Fruit fly (Drosophila melanogaster) whole organism, embryonic: ENCODE results near the gene CG31680.

ENCODE experiments used
- BEAF-32 ChIP-seq: fragments of 200-800 bp; sonication (Bioruptor generic); optimal IDR thresholded peaks from 3 replicates; lab custom pipeline; 2017; ENCODE audit warnings: missing biosample characterization, missing genetic modification characterization, mild to moderate bottlenecking, moderate library complexity, missing genetic modification reagents
- CG11398 ChIP-seq: fragments of 200-800 bp; sonication (Bioruptor generic); optimal IDR thresholded peaks from 2 replicates; lab custom pipeline; 2016; ENCODE audit warnings: missing biosample characterization, missing genetic modification characterization
- CG12659 ChIP-seq: fragments of 200-800 bp; sonication (Bioruptor generic); optimal IDR thresholded peaks from 3 replicates; lab custom pipeline; 2017; ENCODE audit warnings: mild to moderate bottlenecking, missing biosample characterization, missing genetic modification reagents, missing genetic modification characterization
- CG13296 ChIP-seq: fragments of 200-800 bp; sonication (Bioruptor generic); optimal IDR thresholded peaks from 3 replicates; lab custom pipeline; 2018; ENCODE audit warnings: missing biosample characterization, mild to moderate bottlenecking, missing genetic modification characterization
- CG13775 ChIP-seq: fragments of 200-800 bp; sonication (Bioruptor generic); optimal IDR thresholded peaks from 3 replicates; lab custom pipeline; 2017; ENCODE audit warnings: missing biosample characterization, mild to moderate bottlenecking, missing genetic modification characterization
- CG1529 ChIP-seq: fragments of 200-800 bp; sonication (Bioruptor generic); optimal IDR thresholded peaks from 3 replicates; lab custom pipeline; 2018; ENCODE audit warnings: missing biosample characterization, missing genetic modification characterization
- CG15601 ChIP-seq: fragments of 200-800 bp; sonication (Bioruptor generic); optimal IDR thresholded peaks from 3 replicates; lab custom pipeline; 2019; ENCODE audit warnings: missing biosample characterization, mild to moderate bottlenecking, missing genetic modification characterization, moderate library complexity
- CG17912 ChIP-seq: fragments of 200-800 bp; sonication (Bioruptor generic); optimal IDR thresholded peaks from 2 replicates; lab custom pipeline; 2018; ENCODE audit warnings: missing biosample characterization, mild to moderate bottlenecking, missing genetic modification characterization
- CG1832 ChIP-seq: fragments of 200-800 bp; sonication (Bioruptor generic); optimal IDR thresholded peaks from 2 replicates; lab custom pipeline; 2017; ENCODE audit warnings: missing biosample characterization, mild to moderate bottlenecking, missing genetic modification characterization, inconsistent platforms
- CG31441 ChIP-seq: fragments of 200-800 bp; sonication (Bioruptor generic); IDR thresholded peaks from 2 replicates; pipeline ENCODE4 v1.3.6; 2022; ENCODE audit warnings: missing biosample characterization, missing genetic modification characterization
- CG32772 ChIP-seq: fragments of 200-800 bp; sonication (Bioruptor generic); IDR thresholded peaks from 2 replicates; pipeline ENCODE4 v1.3.6; 2022; ENCODE audit warnings: missing biosample characterization, missing genetic modification characterization
- CG4820 ChIP-seq: fragments of 200-800 bp; sonication (Bioruptor generic); optimal IDR thresholded peaks from 3 replicates; lab custom pipeline; 2016; ENCODE audit warnings: missing biosample characterization, missing genetic modification characterization
- CG7271 ChIP-seq: fragments of 200-800 bp; sonication (Bioruptor generic); optimal IDR thresholded peaks from 2 replicates; lab custom pipeline; 2018; ENCODE audit warnings: missing biosample characterization, mild to moderate bottlenecking, missing genetic modification characterization, moderate library complexity
- CG7357 ChIP-seq: fragments of 200-800 bp; sonication (Bioruptor generic); IDR thresholded peaks from 3 replicates; pipeline ENCODE4 v1.3.6; 2022; ENCODE audit warnings: missing biosample characterization, missing genetic modification characterization
- CG9437 ChIP-seq: fragments of 200-800 bp; sonication (Bioruptor generic); optimal IDR thresholded peaks from 2 replicates; lab custom pipeline; 2018; ENCODE audit warnings: missing biosample characterization, mild to moderate bottlenecking, missing genetic modification characterization
- CG9797 ChIP-seq: fragments of 200-800 bp; sonication (Bioruptor generic); optimal IDR thresholded peaks from 3 replicates; lab custom pipeline; 2018; ENCODE audit warnings: missing biosample characterization, mild to moderate bottlenecking, missing genetic modification characterization
- CG9932 ChIP-seq: fragments of 200-800 bp; sonication (Bioruptor generic); IDR thresholded peaks from 2 replicates; pipeline ENCODE4 v1.3.6; 2022; ENCODE audit warnings: missing biosample characterization, missing genetic modification characterization
- Dbx ChIP-seq: fragments of 200-800 bp; sonication (Bioruptor generic); IDR thresholded peaks from 3 replicates; pipeline ENCODE4 v1.3.6; 2022; ENCODE audit warnings: missing biosample characterization, missing genetic modification characterization
- Dip3 ChIP-seq: fragments of 200-800 bp; sonication (Bioruptor generic); optimal IDR thresholded peaks from 3 replicates; lab custom pipeline; 2016; ENCODE audit warnings: missing biosample characterization, missing genetic modification characterization
- Doc3 ChIP-seq: fragments of 200-800 bp; sonication (Bioruptor generic); IDR thresholded peaks from 3 replicates; pipeline ENCODE4 v1.3.6; 2022; ENCODE audit warnings: missing biosample characterization, missing genetic modification characterization; ENCODE audit not compliant: partially characterized antibody
- Gug ChIP-seq: fragments of 200-800 bp; sonication (Bioruptor generic); IDR thresholded peaks from 4 replicates; pipeline ENCODE4 v1.3.6; 2022; ENCODE audit warnings: missing biosample characterization, missing genetic modification characterization
- HLH4C ChIP-seq: fragments of 200-800 bp; sonication (Bioruptor generic); IDR thresholded peaks from 3 replicates; pipeline ENCODE4 v1.3.6; 2022; ENCODE audit warnings: missing biosample characterization, missing genetic modification characterization; ENCODE audit not compliant: partially characterized antibody
- Hr3 ChIP-seq: fragments of 200-800 bp; sonication (Bioruptor generic); optimal IDR thresholded peaks from 3 replicates; lab custom pipeline; 2016; ENCODE audit warnings: missing biosample characterization, missing genetic modification characterization
- MESR4 ChIP-seq: fragments of 200-800 bp; sonication (Bioruptor generic); optimal IDR thresholded peaks from 2 replicates; lab custom pipeline; 2018; ENCODE audit warnings: missing biosample characterization, mild to moderate bottlenecking, missing genetic modification characterization, moderate library complexity
- Neu2 ChIP-seq: fragments of 200-800 bp; sonication (Bioruptor generic); optimal IDR thresholded peaks from 3 replicates; lab custom pipeline; 2016; ENCODE audit warnings: missing biosample characterization, missing genetic modification characterization, borderline replicate concordance
- Oaz ChIP-seq: fragments of 200-800 bp; sonication (Bioruptor generic); IDR thresholded peaks from 2 replicates; pipeline ENCODE4 v1.3.6; 2022; ENCODE audit warnings: missing biosample characterization, missing genetic modification characterization
- Sin3A ChIP-seq: fragments of >200 bp; optimal IDR thresholded peaks from 2 replicates; lab custom pipeline; 2018
- Sox102F ChIP-seq: fragments of 200-800 bp; sonication (Bioruptor generic); optimal IDR thresholded peaks from 2 replicates; lab custom pipeline; 2018; ENCODE audit warnings: missing biosample characterization, mild to moderate bottlenecking, missing genetic modification characterization, moderate library complexity
- Sry-δ ChIP-seq: fragments of 200-800 bp; sonication (Bioruptor generic); optimal IDR thresholded peaks from 2 replicates; lab custom pipeline; 2016; ENCODE audit warnings: missing biosample characterization, missing genetic modification characterization
- Taf1 ChIP-seq: fragments of 200-800 bp; sonication (Bioruptor generic); IDR thresholded peaks from 2 replicates; pipeline ENCODE4 v1.3.6; 2022; ENCODE audit warnings: missing biosample characterization, missing genetic modification characterization
- YL-1 ChIP-seq: fragments of 200-800 bp; sonication (Bioruptor generic); optimal IDR thresholded peaks from 3 replicates; lab custom pipeline; 2017; ENCODE audit warnings: missing biosample characterization, mild to moderate bottlenecking, missing genetic modification characterization
- ara ChIP-seq: fragments of 200-800 bp; sonication (Bioruptor generic); IDR thresholded peaks from 2 replicates; pipeline ENCODE4 v1.3.6; 2022; ENCODE audit warnings: missing biosample characterization, missing genetic modification characterization
- bigmax ChIP-seq: fragments of 200-800 bp; sonication (Bioruptor generic); optimal IDR thresholded peaks from 2 replicates; lab custom pipeline; 2018; ENCODE audit warnings: missing biosample characterization, mild to moderate bottlenecking, missing genetic modification characterization
- cas ChIP-seq: fragments of 200-800 bp; sonication (Bioruptor generic); IDR thresholded peaks from 2 replicates; pipeline ENCODE4 v1.3.6; 2022; ENCODE audit warnings: missing biosample characterization, missing genetic modification characterization
- chif ChIP-seq, 2 experiments: fragments of 200-800 bp; sonication (Bioruptor generic); optimal IDR thresholded peaks; 3 replicates each; lab custom pipeline; 2016; ENCODE audit warnings: missing biosample characterization in 2 of 2, missing genetic modification characterization in 2 of 2
- ems ChIP-seq: fragments of 200-800 bp; sonication (Bioruptor generic); optimal IDR thresholded peaks from 3 replicates; lab custom pipeline; 2016; ENCODE audit warnings: missing biosample characterization, missing genetic modification characterization
- en ChIP-seq: fragments of 200-800 bp; sonication (Bioruptor generic); optimal IDR thresholded peaks from 2 replicates; lab custom pipeline; 2016; ENCODE audit warnings: missing biosample characterization, missing genetic modification characterization
- gce ChIP-seq: fragments of 200-800 bp; sonication (Bioruptor generic); IDR thresholded peaks from 3 replicates; pipeline ENCODE4 v1.3.6; 2022; ENCODE audit warnings: missing biosample characterization, missing genetic modification characterization
- gro ChIP-seq: fragments of 200-800 bp; sonication (Bioruptor generic); optimal IDR thresholded peaks from 2 replicates; lab custom pipeline; 2016; ENCODE audit warnings: missing biosample characterization, missing genetic modification characterization
- insv ChIP-seq, 2 experiments: fragments of 200-800 bp; sonication (Bioruptor generic); optimal IDR thresholded peaks; 3 replicates each; lab custom pipeline; 2016 to 2018; ENCODE audit warnings: missing biosample characterization in 2 of 2, missing genetic modification characterization in 2 of 2
- kni ChIP-seq: fragments of 200-800 bp; sonication (Bioruptor generic); optimal IDR thresholded peaks from 3 replicates; lab custom pipeline; 2017; ENCODE audit warnings: mild to moderate bottlenecking, missing biosample characterization, missing genetic modification reagents, missing genetic modification characterization
- knrl ChIP-seq: fragments of 200-800 bp; sonication (Bioruptor generic); IDR thresholded peaks from 3 replicates; pipeline ENCODE4 v1.3.6; 2022; ENCODE audit warnings: missing biosample characterization, missing genetic modification characterization; ENCODE audit not compliant: partially characterized antibody
- pan ChIP-seq, 4 experiments: fragments of >200 bp in 3 of 4; fragments of 200-800 bp in 1 of 4; sonication (Bioruptor generic) in 1 of 4; optimal IDR thresholded peaks in 3 of 4; IDR thresholded peaks in 1 of 4; 2 replicates each; pipeline versions ENCODE4 v1.3.6 to Lab custom; 2017 to 2022; ENCODE audit warnings: missing biosample characterization in 2 of 4, missing genetic modification characterization in 2 of 4, mixed read lengths in 1 of 4
- rib ChIP-seq: fragments of 200-800 bp; sonication (Bioruptor generic); IDR thresholded peaks from 2 replicates; pipeline ENCODE4 v1.3.6; 2022; ENCODE audit warnings: missing biosample characterization, missing genetic modification characterization
- row ChIP-seq: fragments of 200-800 bp; sonication (Bioruptor generic); IDR thresholded peaks from 3 replicates; pipeline ENCODE4 v1.3.6; 2022; ENCODE audit warnings: missing biosample characterization, missing genetic modification characterization
- run ChIP-seq: fragments of 200-800 bp; sonication (Bioruptor generic); optimal IDR thresholded peaks from 3 replicates; lab custom pipeline; 2018; ENCODE audit warnings: missing biosample characterization, mild to moderate bottlenecking, missing genetic modification characterization
- shn ChIP-seq: fragments of 200-800 bp; sonication (Bioruptor generic); optimal IDR thresholded peaks from 3 replicates; lab custom pipeline; 2016; ENCODE audit warnings: missing biosample characterization, missing genetic modification characterization
- sisA ChIP-seq: fragments of 200-800 bp; sonication (Bioruptor generic); IDR thresholded peaks from 2 replicates; pipeline ENCODE4 v1.3.6; 2022; ENCODE audit warnings: missing biosample characterization, missing genetic modification characterization
- sr ChIP-seq: fragments of 200-800 bp; sonication (Bioruptor generic); IDR thresholded peaks from 3 replicates; pipeline ENCODE4 v1.3.6; 2022; ENCODE audit warnings: missing biosample characterization, missing genetic modification characterization
- trem ChIP-seq: fragments of 200-800 bp; optimal IDR thresholded peaks from 3 replicates; lab custom pipeline; 2019; ENCODE audit warnings: missing biosample characterization, mild to moderate bottlenecking, missing genetic modification characterization, moderate library complexity
- ttk ChIP-seq: fragments of 200-800 bp; sonication (Bioruptor generic); IDR thresholded peaks from 2 replicates; pipeline ENCODE4 v2.1.2; 2022; ENCODE audit warnings: missing biosample characterization, missing genetic modification characterization

CG31680 gene

dm6 chr2L:20656110-20656509 is 16.2 kb downstream of the CG31680 start, which contains the start of the genes brun and CG2614 (continued):
- no peak for TF ChIP-seq gce (GFP tag; lab: Robert Waterston, UW)
- peak; percentile 91 for TF ChIP-seq Doc3 (GFP tag; lab: Robert Waterston, UW)
- peak; percentile 23 to 72 for TF ChIP-seq chif (GFP tag; optimal IDR thresholded peaks at IDR 0.05; lab: Kevin White, UChicago)
- no peak for TF ChIP-seq CG31441 (GFP tag; lab: Robert Waterston, UW)
- peak; percentile 47; the same call in 2 of the 3 replicates for TF ChIP-seq CG7357 (GFP tag; lab: Robert Waterston, UW)
- TF ChIP-seq Gug (GFP tag; lab: Robert Waterston, UW), result peak; percentile 78; the same call in 3 of the 4 replicates
- TF ChIP-seq CG9932 (GFP tag; lab: Robert Waterston, UW), result peak; percentile 88
- TF ChIP-seq kni, result no peak
- peak; percentile 96 for TF ChIP-seq BEAF-32 (GFP tag; lab: Kevin White, UChicago)
- peak; percentile 70; the same call in 1 of the 2 replicates for TF ChIP-seq rib
- no peak for TF ChIP-seq CG15601
- TF ChIP-seq Neu2 (GFP tag; lab: Kevin White, UChicago), result no peak
- TF ChIP-seq run (tag; lab: Kevin White, UChicago), result no peak
- TF ChIP-seq Sry-δ (GFP tag; lab: Kevin White, UChicago), result peak; percentile 92
- no peak for TF ChIP-seq Oaz (GFP tag; lab: Robert Waterston, UW)
- TF ChIP-seq cas (GFP tag; lab: Robert Waterston, UW), result peak; percentile 66; the same call in 1 of the 2 replicates
- TF ChIP-seq insv (GFP tag; optimal IDR thresholded peaks at IDR 0.05; lab: Kevin White, UChicago), result peak in 1 of 2 experiments; percentile 81
- peak; percentile 84 for TF ChIP-seq CG13775 (GFP tag; lab: Kevin White, UChicago)
- TF ChIP-seq row (GFP tag; lab: Robert Waterston, UW), result peak; percentile 96
- TF ChIP-seq CG13296 (GFP tag; lab: Kevin White, UChicago), result no peak
- peak; percentile 77 for TF ChIP-seq HLH4C (GFP tag; lab: Robert Waterston, UW)
- TF ChIP-seq CG17912 (GFP tag; lab: Kevin White, UChicago), result no peak
- no peak for TF ChIP-seq en (GFP tag; lab: Kevin White, UChicago)
- TF ChIP-seq CG1832 (GFP tag; lab: Kevin White, UChicago), result no peak
- TF ChIP-seq ara (GFP tag; lab: Robert Waterston, UW), result peak; percentile 63; the same call in 1 of the 2 replicates
- TF ChIP-seq Dbx (GFP tag; lab: Robert Waterston, UW), result peak; percentile 86
- TF ChIP-seq CG7271, result no peak
- peak; percentile 70 for TF ChIP-seq Hr3 (GFP tag; lab: Kevin White, UChicago)
- TF ChIP-seq CG4820 (GFP tag; lab: Kevin White, UChicago), result peak; percentile 62
- peak; percentile 80 for TF ChIP-seq trem (tag; lab: Kevin White, UChicago)
- no peak for TF ChIP-seq bigmax (GFP tag; lab: Kevin White, UChicago)
- TF ChIP-seq YL-1 (GFP tag; lab: Kevin White, UChicago), result peak; percentile 85
- TF ChIP-seq CG1529 (GFP tag; lab: Kevin White, UChicago), result no peak
- TF ChIP-seq CG11398 (GFP tag; lab: Kevin White, UChicago), result peak; percentile 13
- peak; percentile 99 for TF ChIP-seq Sin3A (lab: Kevin White, UChicago)
- TF ChIP-seq CG12659 (GFP tag; lab: Kevin White, UChicago), result peak; percentile 82
- peak; percentile 87 for TF ChIP-seq sisA (GFP tag; lab: Robert Waterston, UW)
- peak; percentile 94 for TF ChIP-seq knrl (GFP tag; lab: Robert Waterston, UW)
- TF ChIP-seq CG9437 (GFP tag; lab: Kevin White, UChicago), result peak; percentile 12
- peak; percentile 79 for TF ChIP-seq Dip3 (GFP tag; lab: Kevin White, UChicago)
- no peak for TF ChIP-seq gro (GFP tag; lab: Kevin White, UChicago)
- TF ChIP-seq Sox102F (GFP tag; lab: Kevin White, UChicago), result no peak
- peak; percentile 46 for TF ChIP-seq ems
- no peak for TF ChIP-seq sr (GFP tag; lab: Robert Waterston, UW)
- TF ChIP-seq pan (optimal IDR thresholded peaks at IDR 0.05; lab: Kevin White, UChicago), result no peak
- no peak for TF ChIP-seq pan (GFP tag; optimal IDR thresholded peaks at IDR 0.05 in 1 of 2, IDR thresholded peaks at IDR 0.05 in 1 of 2)
- peak; percentile 78; the same call in 1 of the 2 replicates for TF ChIP-seq CG32772 (GFP tag; lab: Robert Waterston, UW)
- peak; percentile 38; the same call in 1 of the 2 replicates for TF ChIP-seq ttk (GFP tag; lab: Robert Waterston, UW)
- TF ChIP-seq shn (GFP tag; lab: Kevin White, UChicago), result peak; percentile 59
- no peak for TF ChIP-seq MESR4 (GFP tag; lab: Kevin White, UChicago)
- TF ChIP-seq CG9797 (GFP tag; lab: Kevin White, UChicago), result peak; percentile 93
- TF ChIP-seq Taf1 (GFP tag; lab: Robert Waterston, UW), result 0 out of 2 replicates have a peak, but pooled peaks have one; percentile 7
